Worm (Caenorhabditis elegans): ENCODE results near the gene lin-3.
A peak's percentile ranks its signal among the peaks of the same experiment; 100 is the strongest.

Gene lin-3

DNA sequence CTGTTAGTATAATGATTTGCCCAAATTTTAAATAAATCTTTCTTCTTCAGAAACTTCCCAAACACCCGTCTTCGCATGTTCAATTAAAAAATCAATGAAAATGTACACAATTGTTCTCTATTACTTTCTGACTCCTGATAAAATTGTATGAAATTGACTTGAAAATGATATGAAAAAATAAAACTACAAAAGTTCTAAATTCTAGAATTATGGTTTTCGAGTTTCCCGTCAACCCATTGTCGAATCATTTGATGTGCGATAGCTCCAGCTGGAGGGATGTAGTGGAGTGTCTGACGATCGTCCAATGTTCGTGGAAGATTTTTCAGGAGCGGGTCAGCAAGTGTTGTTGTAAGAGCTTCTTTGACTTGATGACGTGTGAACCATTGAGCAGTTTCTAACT, 44.2 kb upstream of the lin-3 start:
- TF ChIP-seq gmeb-2 (tag; optimal IDR thresholded peaks at IDR 0.05) (no peak), ceh-22 (tag; optimal IDR thresholded peaks at IDR 0.05) (no peak), ceh-30 (tag; optimal IDR thresholded peaks at IDR 0.05) (no peak), sox-4 (tag; optimal IDR thresholded peaks at IDR 0.05) (no peak), pag-3 (tag; optimal IDR thresholded peaks at IDR 0.05; ENCODE audit: borderline replicate concordance) (no peak)

ce11 chrIV:11011920-11012319, 42.2 kb upstream of the lin-3 start, which contains the start of gene ndx-9:
Gene ndx-9 (minus strand): TSS chrIV:11012020.
- TF ChIP-seq pha-2 (tag; optimal IDR thresholded peaks at IDR 0.05) (no peak), T23F11.4 (GFP tag; optimal IDR thresholded peaks at IDR 0.05) (no peak), pax-1 (tag; optimal IDR thresholded peaks at IDR 0.05) (no peak), ceh-18 (tag; optimal IDR thresholded peaks at IDR 0.05) (no peak), ceh-6 (GFP tag; optimal IDR thresholded peaks at IDR 0.05) (no peak), tbx-7 (tag; optimal IDR thresholded peaks at IDR 0.05) (no peak), pros-1 (tag; optimal IDR thresholded peaks at IDR 0.05) (no peak), ceh-45 (GFP tag; IDR thresholded peaks at IDR 0.05) (no peak), tbx-2 (tag; optimal IDR thresholded peaks at IDR 0.05) (no peak), sox-4 (tag; optimal IDR thresholded peaks at IDR 0.05) (no peak), mec-3 (tag; optimal IDR thresholded peaks at IDR 0.05; ENCODE audit: borderline replicate concordance) (no peak), zip-5 (tag; optimal IDR thresholded peaks at IDR 0.05) (no peak), ztf-16 (tag; optimal IDR thresholded peaks at IDR 0.05) (no peak), lim-6 (tag; optimal IDR thresholded peaks at IDR 0.05) (no peak), hlh-30 (tag; optimal IDR thresholded peaks at IDR 0.05; ENCODE audit: insufficient read depth) (no peak), unc-55 (GFP tag; optimal IDR thresholded peaks at IDR 0.05) (no peak), npax-4 (tag; optimal IDR thresholded peaks at IDR 0.05) (no peak), nhr-232 (tag; optimal IDR thresholded peaks at IDR 0.05) (no peak), che-1 (tag; optimal IDR thresholded peaks at IDR 0.05) (no peak)

DNA sequence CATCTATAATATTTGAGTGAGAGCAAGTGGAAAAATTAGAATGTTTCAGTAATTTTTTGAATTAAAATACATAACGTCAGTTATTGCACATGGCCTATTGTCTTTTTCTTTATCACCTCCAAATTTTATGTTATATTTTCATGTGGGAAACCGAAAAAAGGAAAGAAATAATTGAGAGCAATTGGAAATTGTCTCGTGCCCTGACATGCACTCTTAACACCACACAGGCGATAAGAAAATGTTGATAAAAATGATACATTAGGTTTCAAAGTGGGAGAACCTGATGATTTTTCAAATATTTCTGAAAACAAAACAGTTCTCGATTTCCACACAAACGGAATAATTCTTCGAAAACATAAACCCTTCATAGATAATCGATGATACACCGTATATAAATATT, 38.2 kb upstream of the lin-3 start, which contains the start of gene F13H10.3:
F13H10.3 (minus strand) TSS at position 73 of the 400 bp plus-strand sequence.
- TF ChIP-seq F13H6.1 (tag; optimal IDR thresholded peaks at IDR 0.05): no peak
- no peak for TF ChIP-seq T23F11.4 (GFP tag; optimal IDR thresholded peaks at IDR 0.05)
- no peak for TF ChIP-seq ahr-1 (tag; optimal IDR thresholded peaks at IDR 0.05)
- TF ChIP-seq elt-2 (tag; optimal IDR thresholded peaks at IDR 0.05): peak; percentile 25
- no peak for TF ChIP-seq ttx-3 (tag; optimal IDR thresholded peaks at IDR 0.05)
- no peak for TF ChIP-seq K09A11.1 (tag; optimal IDR thresholded peaks at IDR 0.05; ENCODE audit: insufficient read depth)
- TF ChIP-seq nfya-1 (tag; optimal IDR thresholded peaks at IDR 0.05): no peak

ce11 chrIV:11019962-11020550, 34.1 kb upstream of the lin-3 start, which contains the start of gene F13H10.8:
Gene F13H10.8 (plus strand): TSS chrIV:11020517.
- TF ChIP-seq hlh-6 (tag; optimal IDR thresholded peaks at IDR 0.05): no peak
- TF ChIP-seq tbx-7 (tag; optimal IDR thresholded peaks at IDR 0.05): peak; percentile 25
- TF ChIP-seq sdc-2 (tag; optimal IDR thresholded peaks at IDR 0.05): no peak
- peak; percentile 82 for TF ChIP-seq unc-42 (tag; optimal IDR thresholded peaks at IDR 0.05)
- no peak for TF ChIP-seq ama-1 (optimal IDR thresholded peaks at IDR 0.05)
- no peak for TF ChIP-seq odd-2 (tag; optimal IDR thresholded peaks at IDR 0.05)
- no peak for TF ChIP-seq ahr-1 (tag; optimal IDR thresholded peaks at IDR 0.05)
- no peak for TF ChIP-seq C08G9.2 (tag; optimal IDR thresholded peaks at IDR 0.05)
- TF ChIP-seq syd-9 (tag; optimal IDR thresholded peaks at IDR 0.05): no peak
- no peak for TF ChIP-seq ceh-2 (tag; optimal IDR thresholded peaks at IDR 0.05)
- no peak for TF ChIP-seq ttx-3 (tag; optimal IDR thresholded peaks at IDR 0.05)
- no peak for TF ChIP-seq K09A11.1 (tag; optimal IDR thresholded peaks at IDR 0.05; ENCODE audit: insufficient read depth)
- TF ChIP-seq fkh-10 (GFP tag; optimal IDR thresholded peaks at IDR 0.05): no peak
- peak; percentile 14 for TF ChIP-seq ceh-14 (tag; optimal IDR thresholded peaks at IDR 0.05)
- no peak for TF ChIP-seq pha-4 (tag; optimal IDR thresholded peaks at IDR 0.05)
- TF ChIP-seq pat-9 (tag; optimal IDR thresholded peaks at IDR 0.05): no peak
- TF ChIP-seq pros-1 (tag; optimal IDR thresholded peaks at IDR 0.05): no peak
- TF ChIP-seq sox-4 (tag; optimal IDR thresholded peaks at IDR 0.05): no peak
- TF ChIP-seq elt-4 (tag; optimal IDR thresholded peaks at IDR 0.05): no peak
- TF ChIP-seq unc-55 (GFP tag; optimal IDR thresholded peaks at IDR 0.05): no peak
- TF ChIP-seq pag-3 (tag; optimal IDR thresholded peaks at IDR 0.05; ENCODE audit: borderline replicate concordance): no peak
- TF ChIP-seq pha-2 (tag; optimal IDR thresholded peaks at IDR 0.05): no peak
- no peak for TF ChIP-seq K02D7.2 (tag; optimal IDR thresholded peaks at IDR 0.05)
- TF ChIP-seq ceh-18 (tag; optimal IDR thresholded peaks at IDR 0.05): no peak
- no peak for TF ChIP-seq T23F11.4 (GFP tag; optimal IDR thresholded peaks at IDR 0.05)
- TF ChIP-seq fkh-6 (tag; optimal IDR thresholded peaks at IDR 0.05): no peak
- TF ChIP-seq ceh-30 (tag; optimal IDR thresholded peaks at IDR 0.05): no peak
- peak; percentile 73 for TF ChIP-seq elt-2 (tag; optimal IDR thresholded peaks at IDR 0.05)
- no peak for TF ChIP-seq fax-1 (tag; optimal IDR thresholded peaks at IDR 0.05)
- TF ChIP-seq ceh-45 (GFP tag; IDR thresholded peaks at IDR 0.05): no peak
- no peak for TF ChIP-seq ceh-22 (tag; optimal IDR thresholded peaks at IDR 0.05)
- peak; percentile 37 for TF ChIP-seq tbx-2 (tag; optimal IDR thresholded peaks at IDR 0.05)
